Worm (Caenorhabditis elegans): ENCODE data around the gene F15B10.3.

F15B10.3 gene

ce11 chrIV:6621252-6621651, 18.8 kb downstream of the F15B10.3 start, which contains the start of gene C01B10.3:
Gene C01B10.3, minus strand, starts transcription at chrIV:6621352.
- TF ChIP-seq bed-2 (GFP tag; IDR thresholded peaks at IDR 0.05) (no peak), K11D2.4 (GFP tag; IDR thresholded peaks at IDR 0.05) (no peak)

ce11 chrIV:6622142-6622541, 19.7 kb downstream of the F15B10.3 start:
- TF ChIP-seq efl-1 (GFP tag; optimal IDR thresholded peaks at IDR 0.05), result no peak
- TF ChIP-seq nhr-90 (tag; optimal IDR thresholded peaks at IDR 0.05), result no peak
- TF ChIP-seq hrde-1 (tag; optimal IDR thresholded peaks at IDR 0.05; ENCODE audit: borderline replicate concordance), result no peak
- TF ChIP-seq somi-1 (GFP tag; optimal IDR thresholded peaks at IDR 0.05), result peak; percentile 4
- no peak for TF ChIP-seq ets-4 (GFP tag; optimal IDR thresholded peaks at IDR 0.05)
- peak; percentile 70 for TF ChIP-seq cebp-1 (GFP tag; IDR thresholded peaks at IDR 0.05)
- peak; percentile 89 for TF ChIP-seq cebp-1 (tag; optimal IDR thresholded peaks at IDR 0.05)
- no peak for TF ChIP-seq snpc-1.3 (tag; optimal IDR thresholded peaks at IDR 0.05; ENCODE audit: insufficient read depth)
- no peak for TF ChIP-seq ceh-100 (GFP tag; IDR thresholded peaks at IDR 0.05)
- TF ChIP-seq repo-1 (tag; optimal IDR thresholded peaks at IDR 0.05), result no peak
- no peak for TF ChIP-seq K12H6.12 (tag; optimal IDR thresholded peaks at IDR 0.05)
- TF ChIP-seq let-607 (tag; optimal IDR thresholded peaks at IDR 0.05), result no peak
- TF ChIP-seq attf-3 (GFP tag; conservative IDR thresholded peaks at IDR 0.05), result no peak
- TF ChIP-seq sptf-2 (GFP tag; optimal IDR thresholded peaks at IDR 0.05), result no peak

ce11 chrIV:6623390-6623789, 20.9 kb downstream of the F15B10.3 start, which contains the start of gene C01B10.44:
Gene C01B10.44, plus strand, starts transcription at chrIV:6623690.
- TF ChIP-seq Y53G8AR.9 (GFP tag; conservative IDR thresholded peaks at IDR 0.05) (no peak), repo-1 (tag; optimal IDR thresholded peaks at IDR 0.05) (no peak), F52B5.7 (tag; optimal IDR thresholded peaks at IDR 0.05) (no peak), ceh-40 (GFP tag; IDR thresholded peaks at IDR 0.05) (no peak), nhr-179 (tag; optimal IDR thresholded peaks at IDR 0.05) (no peak), attf-6 (GFP tag; IDR thresholded peaks at IDR 0.05) (no peak)

ce11 chrIV:6627798-6628197, 25.3 kb downstream of the F15B10.3 start, which contains the start of gene cest-5.2:
Gene cest-5.2, minus strand, starts transcription at chrIV:6627925.
- no peak for TF ChIP-seq Y79H2A.3 (GFP tag; conservative IDR thresholded peaks at IDR 0.05)
- TF ChIP-seq nhr-27 (tag; optimal IDR thresholded peaks at IDR 0.05), result no peak
- no peak for TF ChIP-seq lir-1 (GFP tag; conservative IDR thresholded peaks at IDR 0.05)
- TF ChIP-seq zfh-2 (GFP tag; conservative IDR thresholded peaks at IDR 0.05), result no peak
- TF ChIP-seq nhr-80 (tag; optimal IDR thresholded peaks at IDR 0.05), result peak; percentile 19

ce11 chrIV:6631704-6632272, 29.3 kb downstream of the F15B10.3 start, which contains the start of the genes cest-5.1 and C01B10.9:
Gene cest-5.1, minus strand, starts transcription at chrIV:6631754.
Gene C01B10.9, plus strand, starts transcription at chrIV:6632222.
- peak; percentile 45; the same call in 1 of the 2 replicates for TF ChIP-seq lir-1 (GFP tag; conservative IDR thresholded peaks at IDR 0.05)
- peak; percentile 83 for TF ChIP-seq ZK185.1 (tag; optimal IDR thresholded peaks at IDR 0.05; ENCODE audit: poor library complexity, severe bottlenecking)
- no peak for TF ChIP-seq zfh-2 (GFP tag; conservative IDR thresholded peaks at IDR 0.05)
- TF ChIP-seq efl-1 (GFP tag; optimal IDR thresholded peaks at IDR 0.05), result peak; percentile 72
- TF ChIP-seq pha-4 (tag; optimal IDR thresholded peaks at IDR 0.05), result no peak
- TF ChIP-seq snpc-1.3 (tag; optimal IDR thresholded peaks at IDR 0.05; ENCODE audit: insufficient read depth), result peak; percentile 35
- no peak; the same call in 1 of the 2 replicates for TF ChIP-seq cebp-1 (GFP tag; IDR thresholded peaks at IDR 0.05)
- TF ChIP-seq cebp-1 (tag; optimal IDR thresholded peaks at IDR 0.05), result no peak
- no peak for TF ChIP-seq ceh-100 (GFP tag; IDR thresholded peaks at IDR 0.05)
- TF ChIP-seq madf-3 (GFP tag; IDR thresholded peaks at IDR 0.05), result no peak
- TF ChIP-seq aptf-2 (GFP tag; conservative IDR thresholded peaks at IDR 0.05), result peak; percentile 49; the same call in 1 of the 2 replicates
- no peak for TF ChIP-seq ets-4 (GFP tag; optimal IDR thresholded peaks at IDR 0.05)
- TF ChIP-seq gei-17 (GFP tag; optimal IDR thresholded peaks at IDR 0.05), result no peak
- no peak for TF ChIP-seq mcd-1 (GFP tag; IDR thresholded peaks at IDR 0.05)
- TF ChIP-seq ceh-27 (GFP tag; optimal IDR thresholded peaks at IDR 0.05), result peak; percentile 60
- no peak for TF ChIP-seq pbrm-1 (GFP tag; IDR thresholded peaks at IDR 0.05)
- TF ChIP-seq tlf-1 (GFP tag; optimal IDR thresholded peaks at IDR 0.05), result no peak
- no peak for TF ChIP-seq mes-4 (tag; optimal IDR thresholded peaks at IDR 0.05)
- no peak for TF ChIP-seq lsy-27 (tag; optimal IDR thresholded peaks at IDR 0.05; ENCODE audit: borderline replicate concordance, insufficient read depth)
- TF ChIP-seq egl-18 (GFP tag; IDR thresholded peaks at IDR 0.05), result no peak
- TF ChIP-seq bed-2 (GFP tag; IDR thresholded peaks at IDR 0.05), result peak; percentile 64; the same call in 1 of the 2 replicates
- 0 out of 2 replicates have a peak, but pooled peaks have one; percentile 44 for TF ChIP-seq rcor-1 (GFP tag; IDR thresholded peaks at IDR 0.05)
- TF ChIP-seq attf-3 (GFP tag; conservative IDR thresholded peaks at IDR 0.05), result peak; percentile 58; the same call in 1 of the 2 replicates

All from whole organism, young adult.